Fruit fly (Drosophila melanogaster) whole organism, embryonic: ENCODE measurements around the gene CG11699.

ENCODE experiments used
- CG10274 ChIP-seq: fragments of 200-800 bp; sonication (Bioruptor generic); optimal IDR thresholded peaks from 3 replicates; lab custom pipeline; 2017; ENCODE audit warnings: missing biosample characterization, mild to moderate bottlenecking, missing genetic modification characterization
- CG11723 ChIP-seq: fragments of 200-800 bp; sonication (Bioruptor generic); optimal IDR thresholded peaks from 2 replicates; lab custom pipeline; 2017; ENCODE audit warnings: missing biosample characterization, mild to moderate bottlenecking, missing genetic modification characterization
- CG12744 ChIP-seq: fragments of 200-800 bp; sonication (Bioruptor generic); optimal IDR thresholded peaks from 2 replicates; lab custom pipeline; 2016; ENCODE audit warnings: missing biosample characterization, missing genetic modification characterization
- CG13287 ChIP-seq: fragments of 200-800 bp; sonication (Bioruptor generic); IDR thresholded peaks from 2 replicates; pipeline ENCODE4 v1.3.6; 2022; ENCODE audit warnings: missing biosample characterization, missing genetic modification characterization; ENCODE audit not compliant: partially characterized antibody
- CG17328 ChIP-seq: fragments of 200-800 bp; sonication (Bioruptor generic); IDR thresholded peaks from 2 replicates; pipeline ENCODE4 v1.3.6; 2022; ENCODE audit warnings: missing biosample characterization, missing genetic modification characterization
- CG17829 ChIP-seq: fragments of 200-800 bp; optimal IDR thresholded peaks from 2 replicates; lab custom pipeline; 2019; ENCODE audit warnings: missing biosample characterization, mild to moderate bottlenecking, missing genetic modification characterization, moderate library complexity
- CG18262 ChIP-seq: fragments of 200-800 bp; optimal IDR thresholded peaks from 3 replicates; lab custom pipeline; 2019; ENCODE audit warnings: missing biosample characterization, mild to moderate bottlenecking, missing genetic modification characterization, moderate library complexity
- CG2129 ChIP-seq: fragments of 200-800 bp; sonication (Bioruptor generic); IDR thresholded peaks from 2 replicates; pipeline ENCODE4 v1.3.6; 2022; ENCODE audit warnings: missing biosample characterization, missing genetic modification characterization; ENCODE audit not compliant: partially characterized antibody
- CG31388 ChIP-seq: fragments of 200-800 bp; sonication (Bioruptor generic); optimal IDR thresholded peaks from 2 replicates; lab custom pipeline; 2016; ENCODE audit warnings: missing biosample characterization, missing genetic modification characterization
- CG32767 ChIP-seq: fragments of 200-800 bp; sonication (Bioruptor generic); IDR thresholded peaks from 2 replicates; pipeline ENCODE4 v1.3.6; 2022; ENCODE audit warnings: missing biosample characterization, missing genetic modification characterization
- CG4404 ChIP-seq: fragments of 200-800 bp; sonication (Bioruptor generic); IDR thresholded peaks from 2 replicates; pipeline ENCODE4 v1.3.6; 2022; ENCODE audit warnings: missing biosample characterization, missing genetic modification characterization
- CG6654 ChIP-seq: fragments of 200-800 bp; sonication (Bioruptor generic); optimal IDR thresholded peaks from 2 replicates; lab custom pipeline; 2017; ENCODE audit warnings: missing biosample characterization, mild to moderate bottlenecking, missing genetic modification characterization
- CG9437 ChIP-seq: fragments of 200-800 bp; sonication (Bioruptor generic); optimal IDR thresholded peaks from 2 replicates; lab custom pipeline; 2018; ENCODE audit warnings: missing biosample characterization, mild to moderate bottlenecking, missing genetic modification characterization
- CG9727 ChIP-seq: fragments of 200-800 bp; sonication (Bioruptor generic); optimal IDR thresholded peaks from 3 replicates; lab custom pipeline; 2017; ENCODE audit warnings: missing biosample characterization, mild to moderate bottlenecking, missing genetic modification characterization
- CG9932 ChIP-seq: fragments of 200-800 bp; sonication (Bioruptor generic); IDR thresholded peaks from 2 replicates; pipeline ENCODE4 v1.3.6; 2022; ENCODE audit warnings: missing biosample characterization, missing genetic modification characterization
- H15 ChIP-seq: fragments of 200-800 bp; sonication (Bioruptor generic); IDR thresholded peaks from 3 replicates; pipeline ENCODE4 v1.3.6; 2022; ENCODE audit warnings: missing biosample characterization, missing genetic modification characterization
- Hmx ChIP-seq: fragments of 200-800 bp; sonication (Bioruptor generic); optimal IDR thresholded peaks from 2 replicates; lab custom pipeline; 2016; ENCODE audit warnings: missing biosample characterization, missing genetic modification characterization
- Hsf ChIP-seq: fragments of 200-800 bp; sonication (Bioruptor generic); optimal IDR thresholded peaks from 3 replicates; lab custom pipeline; 2016; ENCODE audit warnings: missing biosample characterization, missing genetic modification characterization
- Lhr ChIP-seq: fragments of 200-800 bp; sonication (Bioruptor generic); optimal IDR thresholded peaks from 3 replicates; lab custom pipeline; 2017; ENCODE audit warnings: mild to moderate bottlenecking, missing biosample characterization, missing genetic modification reagents, missing genetic modification characterization
- Lpt ChIP-seq: fragments of >200 bp; optimal IDR thresholded peaks from 2 replicates; lab custom pipeline; 2018; ENCODE audit warnings: missing biosample characterization, missing genetic modification characterization
- MBD-R2 ChIP-seq: fragments of 200-800 bp; sonication (Bioruptor generic); IDR thresholded peaks from 2 replicates; pipeline ENCODE4 v1.3.6; 2022; ENCODE audit warnings: missing biosample characterization, missing genetic modification characterization
- Max ChIP-seq: fragments of 200-800 bp; sonication (Bioruptor generic); optimal IDR thresholded peaks from 2 replicates; lab custom pipeline; 2016; ENCODE audit warnings: missing biosample characterization, mild to moderate bottlenecking, missing genetic modification characterization
- Meics ChIP-seq: fragments of 200-800 bp; sonication (Bioruptor generic); optimal IDR thresholded peaks from 2 replicates; lab custom pipeline; 2017; ENCODE audit warnings: missing biosample characterization, mild to moderate bottlenecking, missing genetic modification characterization
- NC2α ChIP-seq: fragments of 200-800 bp; sonication (Bioruptor generic); optimal IDR thresholded peaks from 2 replicates; lab custom pipeline; 2016; ENCODE audit warnings: missing biosample characterization, missing genetic modification characterization
- NK7.1 ChIP-seq: fragments of 200-800 bp; sonication (Bioruptor generic); optimal IDR thresholded peaks from 3 replicates; lab custom pipeline; 2016; ENCODE audit warnings: missing biosample characterization, missing genetic modification characterization
- Pdp1 ChIP-seq, 2 experiments: fragments of 200-800 bp; sonication (Bioruptor generic); optimal IDR thresholded peaks; 3 replicates each; lab custom pipeline; 2016; ENCODE audit warnings: missing biosample characterization in 2 of 2, missing genetic modification characterization in 2 of 2, mild to moderate bottlenecking in 1 of 2, moderate library complexity in 1 of 2
- Sry-δ ChIP-seq: fragments of 200-800 bp; sonication (Bioruptor generic); optimal IDR thresholded peaks from 2 replicates; lab custom pipeline; 2016; ENCODE audit warnings: missing biosample characterization, missing genetic modification characterization
- Taf1 ChIP-seq: fragments of 200-800 bp; sonication (Bioruptor generic); IDR thresholded peaks from 2 replicates; pipeline ENCODE4 v1.3.6; 2022; ENCODE audit warnings: missing biosample characterization, missing genetic modification characterization
- ab ChIP-seq: fragments of 200-800 bp; sonication (Bioruptor generic); optimal IDR thresholded peaks from 2 replicates; lab custom pipeline; 2016; ENCODE audit warnings: missing biosample characterization, missing genetic modification characterization
- ac ChIP-seq: fragments of 200-800 bp; sonication (Bioruptor generic); optimal IDR thresholded peaks from 3 replicates; lab custom pipeline; 2017; ENCODE audit warnings: missing biosample characterization, mild to moderate bottlenecking, missing genetic modification characterization
- ci ChIP-seq: fragments of 200-800 bp; sonication (Bioruptor generic); IDR thresholded peaks from 3 replicates; pipeline ENCODE4 v1.3.6; 2022; ENCODE audit warnings: missing biosample characterization, missing genetic modification characterization
- crol ChIP-seq: fragments of 200-800 bp; sonication (Bioruptor generic); IDR thresholded peaks from 2 replicates; pipeline ENCODE4 v1.3.6; 2022; ENCODE audit warnings: missing biosample characterization, missing genetic modification characterization
- da ChIP-seq: fragments of 200-800 bp; sonication (Bioruptor generic); optimal IDR thresholded peaks from 2 replicates; lab custom pipeline; 2016; ENCODE audit warnings: missing biosample characterization, missing genetic modification characterization
- danr ChIP-seq: fragments of 200-800 bp; sonication (Bioruptor generic); IDR thresholded peaks from 2 replicates; pipeline ENCODE4 v1.3.6; 2022; ENCODE audit warnings: missing biosample characterization, missing genetic modification characterization
- dm ChIP-seq: fragments of 200-800 bp; sonication (Bioruptor generic); optimal IDR thresholded peaks from 3 replicates; lab custom pipeline; 2016; ENCODE audit warnings: missing biosample characterization, missing genetic modification characterization
- dmrt11E ChIP-seq: fragments of 200-800 bp; sonication (Bioruptor generic); optimal IDR thresholded peaks from 3 replicates; lab custom pipeline; 2018; ENCODE audit warnings: missing biosample characterization, mild to moderate bottlenecking, missing genetic modification characterization, moderate library complexity
- fd64A ChIP-seq: fragments of 200-800 bp; sonication (Bioruptor generic); optimal IDR thresholded peaks from 3 replicates; lab custom pipeline; 2018; ENCODE audit warnings: missing biosample characterization, mild to moderate bottlenecking, missing genetic modification characterization
- gfzf ChIP-seq: fragments of 200-800 bp; sonication (Bioruptor generic); optimal IDR thresholded peaks from 2 replicates; lab custom pipeline; 2016; ENCODE audit warnings: missing biosample characterization, mild to moderate bottlenecking, missing genetic modification characterization, moderate library complexity
- gsb ChIP-seq: fragments of 200-800 bp; sonication (Bioruptor generic); IDR thresholded peaks from 2 replicates; pipeline ENCODE4 v1.3.6; 2022; ENCODE audit warnings: missing biosample characterization, missing genetic modification characterization
- insv ChIP-seq, 2 experiments: fragments of 200-800 bp; sonication (Bioruptor generic); optimal IDR thresholded peaks; 3 replicates each; lab custom pipeline; 2016 to 2018; ENCODE audit warnings: missing biosample characterization in 2 of 2, missing genetic modification characterization in 2 of 2
- lbe ChIP-seq: fragments of 200-800 bp; sonication (Bioruptor generic); optimal IDR thresholded peaks from 2 replicates; lab custom pipeline; 2016; ENCODE audit warnings: missing biosample characterization, mild to moderate bottlenecking, missing genetic modification characterization
- lmd ChIP-seq: fragments of 200-800 bp; sonication (Bioruptor generic); IDR thresholded peaks from 2 replicates; pipeline ENCODE4 v1.3.6; 2022; ENCODE audit warnings: missing biosample characterization, missing genetic modification characterization
- lola ChIP-seq, 3 experiments: fragments of >200 bp in 2 of 3; fragments of 200-800 bp in 1 of 3; sonication (Bioruptor generic) in 1 of 3; optimal IDR thresholded peaks; 2 replicates each; lab custom pipeline; 2017 to 2019; ENCODE audit warnings: missing biosample characterization in 3 of 3, missing genetic modification characterization in 3 of 3, mild to moderate bottlenecking in 1 of 3, moderate library complexity in 1 of 3
- oc ChIP-seq: fragments of 200-800 bp; sonication (Bioruptor generic); optimal IDR thresholded peaks from 2 replicates; lab custom pipeline; 2018; ENCODE audit warnings: missing biosample characterization, mild to moderate bottlenecking, missing genetic modification characterization, moderate library complexity
- pfk ChIP-seq: fragments of 200-800 bp; sonication (Bioruptor generic); optimal IDR thresholded peaks from 2 replicates; lab custom pipeline; 2018; ENCODE audit warnings: missing biosample characterization, mild to moderate bottlenecking, missing genetic modification characterization, moderate library complexity
- pros ChIP-seq: fragments of 200-800 bp; sonication (Bioruptor generic); optimal IDR thresholded peaks from 3 replicates; lab custom pipeline; 2019; ENCODE audit warnings: missing biosample characterization, mild to moderate bottlenecking, missing genetic modification characterization, moderate library complexity
- pzg ChIP-seq: fragments of 200-800 bp; sonication (Bioruptor generic); optimal IDR thresholded peaks from 3 replicates; lab custom pipeline; 2018; ENCODE audit warnings: missing biosample characterization, mild to moderate bottlenecking, missing genetic modification characterization, moderate library complexity
- row ChIP-seq: fragments of 200-800 bp; sonication (Bioruptor generic); IDR thresholded peaks from 3 replicates; pipeline ENCODE4 v1.3.6; 2022; ENCODE audit warnings: missing biosample characterization, missing genetic modification characterization
- sc ChIP-seq, 3 experiments: fragments of >200 bp in 2 of 3; fragments of 200-800 bp in 1 of 3; sonication (Bioruptor generic) in 1 of 3; optimal IDR thresholded peaks; 2 replicates in 2 of 3; 3 replicates in 1 of 3; lab custom pipeline; 2017; ENCODE audit warnings: mild to moderate bottlenecking in 1 of 3, missing biosample characterization in 1 of 3, missing genetic modification characterization in 1 of 3, missing genetic modification reagents in 1 of 3
- shn ChIP-seq: fragments of 200-800 bp; sonication (Bioruptor generic); optimal IDR thresholded peaks from 3 replicates; lab custom pipeline; 2016; ENCODE audit warnings: missing biosample characterization, missing genetic modification characterization
- tx ChIP-seq: fragments of 200-800 bp; sonication (Bioruptor generic); optimal IDR thresholded peaks from 2 replicates; lab custom pipeline; 2016; ENCODE audit warnings: missing biosample characterization, missing genetic modification characterization
- wor ChIP-seq: fragments of 200-800 bp; sonication (Bioruptor generic); IDR thresholded peaks from 2 replicates; pipeline ENCODE4 v1.3.6; 2022; ENCODE audit warnings: missing biosample characterization, missing genetic modification characterization

Gene CG11699

dm6 chrX:11578841-11579240 lies 8.4 kb downstream of the CG11699 start (continued):
- no peak for TF ChIP-seq CG17328 (GFP tag; lab: Robert Waterston, UW)
- no peak for TF ChIP-seq Hmx
- no peak for TF ChIP-seq CG9437 (GFP tag; lab: Kevin White, UChicago)
- TF ChIP-seq pros, result no peak
- no peak for TF ChIP-seq Lpt (GFP tag; lab: Kevin White, UChicago)
- no peak for TF ChIP-seq NK7.1 (GFP tag; lab: Kevin White, UChicago)
- TF ChIP-seq tx (GFP tag; lab: Kevin White, UChicago), result no peak
- TF ChIP-seq row (GFP tag; lab: Robert Waterston, UW), result peak; percentile 47; the same call in 2 of the 3 replicates
- TF ChIP-seq lbe (GFP tag; lab: Kevin White, UChicago), result no peak
- peak; percentile 75 for TF ChIP-seq pzg (GFP tag; lab: Kevin White, UChicago)
- TF ChIP-seq Max (GFP tag; lab: Kevin White, UChicago), result no peak
- no peak for TF ChIP-seq CG10274 (GFP tag; lab: Kevin White, UChicago)
- TF ChIP-seq gfzf, result peak; percentile 89
- peak; percentile 77 for TF ChIP-seq CG13287 (GFP tag; lab: Robert Waterston, UW)
- no peak for TF ChIP-seq crol
- no peak for TF ChIP-seq CG9727
- no peak for TF ChIP-seq Meics (GFP tag; lab: Kevin White, UChicago)
- TF ChIP-seq CG18262 (tag; lab: Kevin White, UChicago), result no peak
- TF ChIP-seq MBD-R2 (GFP tag; lab: Robert Waterston, UW), result peak; percentile 21; the same call in 1 of the 2 replicates
- TF ChIP-seq Hsf (GFP tag; lab: Kevin White, UChicago), result no peak
- TF ChIP-seq CG4404 (GFP tag; lab: Robert Waterston, UW), result no peak
- no peak for TF ChIP-seq CG31388 (GFP tag; lab: Kevin White, UChicago)
- TF ChIP-seq dm, result no peak
- TF ChIP-seq insv (GFP tag; optimal IDR thresholded peaks at IDR 0.05; lab: Kevin White, UChicago), result no peak
- no peak for TF ChIP-seq CG2129 (GFP tag; lab: Robert Waterston, UW)
- TF ChIP-seq CG6654, result no peak
- TF ChIP-seq oc (tag; lab: Kevin White, UChicago), result no peak
- no peak for TF ChIP-seq ac
- TF ChIP-seq sc (optimal IDR thresholded peaks at IDR 0.05; lab: Kevin White, UChicago), result no peak
- no peak for TF ChIP-seq sc (GFP tag; optimal IDR thresholded peaks at IDR 0.05; lab: Kevin White, UChicago)
- TF ChIP-seq danr (GFP tag; lab: Robert Waterston, UW), result no peak
- TF ChIP-seq CG9932 (GFP tag; lab: Robert Waterston, UW), result no peak
- TF ChIP-seq fd64A (GFP tag; lab: Kevin White, UChicago), result no peak
- no peak for TF ChIP-seq CG12744 (GFP tag; lab: Kevin White, UChicago)
- no peak for TF ChIP-seq H15 (GFP tag; lab: Robert Waterston, UW)
- TF ChIP-seq CG17829, result no peak
- no peak for TF ChIP-seq CG11723 (GFP tag; lab: Kevin White, UChicago)
- no peak for TF ChIP-seq ci
- no peak for TF ChIP-seq lola (GFP tag; optimal IDR thresholded peaks at IDR 0.05; lab: Kevin White, UChicago)
- TF ChIP-seq Lhr (GFP tag; lab: Kevin White, UChicago), result peak; percentile 95
- no peak for TF ChIP-seq pfk (GFP tag; lab: Kevin White, UChicago)
- TF ChIP-seq Pdp1 (GFP tag; optimal IDR thresholded peaks at IDR 0.05; lab: Kevin White, UChicago), result peak in 1 of 2 experiments; percentile 58
- peak; percentile 32 for TF ChIP-seq Sry-δ (GFP tag; lab: Kevin White, UChicago)
- TF ChIP-seq shn (GFP tag; lab: Kevin White, UChicago), result no peak
- TF ChIP-seq dmrt11E (tag; lab: Kevin White, UChicago), result no peak
- no peak for TF ChIP-seq NC2α
- TF ChIP-seq CG32767 (GFP tag; lab: Robert Waterston, UW), result no peak
- TF ChIP-seq ab, result no peak
- TF ChIP-seq Taf1 (GFP tag; lab: Robert Waterston, UW), result no peak
- TF ChIP-seq gsb, result no peak
- no peak for TF ChIP-seq lmd (GFP tag; lab: Robert Waterston, UW)
- no peak for TF ChIP-seq da (GFP tag; lab: Kevin White, UChicago)
- TF ChIP-seq wor (GFP tag; lab: Robert Waterston, UW), result no peak
